Fruit fly (Drosophila melanogaster): Measurements from ENCODE around the gene Nab2.

DNA sequence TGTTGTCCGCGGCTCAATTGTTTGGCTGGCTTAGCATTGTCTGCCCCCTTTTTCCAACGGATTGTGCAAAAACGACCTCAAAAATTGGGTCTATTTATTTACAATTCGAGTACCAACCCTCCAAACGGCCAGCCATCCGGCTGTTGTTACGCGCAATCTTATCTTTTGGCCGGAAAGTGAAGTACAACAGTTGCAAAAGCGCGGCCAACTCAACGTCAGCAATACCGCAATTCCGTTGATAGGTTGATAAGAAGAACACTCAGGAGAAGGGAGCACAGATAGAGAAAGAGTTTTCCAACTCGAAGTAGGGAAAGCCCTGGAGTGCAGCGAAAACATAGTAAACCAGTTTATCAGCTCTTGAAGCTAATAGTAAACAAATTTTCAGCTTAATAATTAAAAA is 21.3 kb downstream of the Nab2 start:
- TF ChIP-seq ttk (optimal IDR thresholded peaks at IDR 0.05) (no peak), Sin3A (optimal IDR thresholded peaks at IDR 0.05) (no peak), Myc (optimal IDR thresholded peaks at IDR 0.05) (no peak), psq (optimal IDR thresholded peaks at IDR 0.05) (no peak), insv (optimal IDR thresholded peaks at IDR 0.05) (no peak), h (optimal IDR thresholded peaks at IDR 0.05) (no peak)

All from Kc167 (cell line).